Worm (Caenorhabditis elegans) whole organism, young adult: Measurements from ENCODE around the gene Y102E9.5.

Experiments used
- B0035.1 ChIP-seq: sonication (generic microtip); optimal IDR thresholded peaks from 2 replicates; lab custom pipeline; 2016; ENCODE audit warnings: missing genetic modification characterization, mild to moderate bottlenecking, missing compliant biosample characterization, missing genotype, missing genetic modification reagents
- C06A6.2 ChIP-seq: fragments of 200-800 bp; sonication (Bioruptor generic); conservative IDR thresholded peaks from 2 replicates; pipeline ENCODE4 v1.3.6; 2022; ENCODE audit warnings: missing genetic modification characterization, missing compliant biosample characterization
- D2030.7 ChIP-seq: fragments of 200-800 bp; sonication (Bioruptor generic); IDR thresholded peaks from 2 replicates; pipeline ENCODE4 v1.3.6; 2022; ENCODE audit warnings: missing genetic modification reagents, missing genetic modification characterization, missing compliant biosample characterization
- F10E7.11 ChIP-seq: sonication (generic microtip); optimal IDR thresholded peaks from 2 replicates; lab custom pipeline; 2017; ENCODE audit warnings: mild to moderate bottlenecking, missing genetic modification characterization, moderate library complexity, missing compliant biosample characterization
- F23B12.7 ChIP-seq: sonication (generic microtip); optimal IDR thresholded peaks from 2 replicates; lab custom pipeline; 2017; ENCODE audit warnings: missing genetic modification characterization, mild to moderate bottlenecking, missing compliant biosample characterization, antibody characterized with exemption, moderate library complexity; ENCODE audit not compliant: insufficient read depth
- F33H1.4 ChIP-seq: fragments of 200-800 bp; sonication (Bioruptor generic); IDR thresholded peaks from 2 replicates; pipeline ENCODE4 v1.3.6; 2022; ENCODE audit warnings: missing genetic modification reagents, missing genetic modification characterization, missing compliant biosample characterization
- F52B5.7 ChIP-seq: sonication (generic microtip); optimal IDR thresholded peaks from 2 replicates; lab custom pipeline; 2016; ENCODE audit warnings: mild to moderate bottlenecking, missing genetic modification characterization, missing compliant biosample characterization
- F57A8.1 ChIP-seq: fragments of 200-800 bp; sonication (Bioruptor generic); optimal IDR thresholded peaks from 2 replicates; lab custom pipeline; 2018; ENCODE audit warnings: mild to moderate bottlenecking, missing genetic modification characterization, moderate library complexity, missing compliant biosample characterization
- K12H6.12 ChIP-seq: fragments of 200-800 bp; sonication (Bioruptor generic); optimal IDR thresholded peaks from 2 replicates; lab custom pipeline; 2018; ENCODE audit warnings: mild to moderate bottlenecking, missing genetic modification characterization, missing compliant biosample characterization
- T26A5.8 ChIP-seq: sonication (generic microtip); optimal IDR thresholded peaks from 2 replicates; lab custom pipeline; 2016; ENCODE audit warnings: missing genetic modification characterization, missing compliant biosample characterization
- Y56A3A.18 ChIP-seq: fragments of 200-800 bp; sonication (Bioruptor generic); IDR thresholded peaks from 2 replicates; pipeline ENCODE4 v1.3.6; 2022; ENCODE audit warnings: missing genetic modification reagents, missing genetic modification characterization, missing compliant biosample characterization
- ZK185.1 ChIP-seq: sonication (generic microtip); optimal IDR thresholded peaks from 2 replicates; lab custom pipeline; 2016; ENCODE audit warnings: mild to moderate bottlenecking, missing genetic modification characterization, missing compliant biosample characterization; ENCODE audit not compliant: poor library complexity, severe bottlenecking
- athp-1 ChIP-seq: sonication (generic microtip); optimal IDR thresholded peaks from 2 replicates; lab custom pipeline; 2017; ENCODE audit warnings: mild to moderate bottlenecking, missing genetic modification characterization, missing compliant biosample characterization
- attf-5 ChIP-seq: fragments of 200-800 bp; sonication (Bioruptor generic); optimal IDR thresholded peaks from 2 replicates; lab custom pipeline; 2018; ENCODE audit warnings: mild to moderate bottlenecking, missing genetic modification characterization, missing compliant biosample characterization
- cebp-1 ChIP-seq, 2 experiments: fragments of 200-800 bp in 1 of 2; sonication (Bioruptor generic) in 1 of 2; sonication (generic microtip) in 1 of 2; IDR thresholded peaks in 1 of 2; optimal IDR thresholded peaks in 1 of 2; 2 replicates each; pipeline versions ENCODE4 v1.3.6 to Lab custom; 2017 to 2022; ENCODE audit warnings: missing compliant biosample characterization in 2 of 2, missing genetic modification characterization in 2 of 2, mild to moderate bottlenecking in 1 of 2, missing genetic modification reagents in 1 of 2, moderate library complexity in 1 of 2
- ceh-58 ChIP-seq: fragments of 200-800 bp; sonication (Bioruptor generic); IDR thresholded peaks from 2 replicates; pipeline ENCODE4 v1.3.6; 2022; ENCODE audit warnings: missing genetic modification characterization, missing compliant biosample characterization
- ekl-4 ChIP-seq: fragments of 200-800 bp; sonication (Bioruptor generic); IDR thresholded peaks from 2 replicates; pipeline ENCODE4 v1.3.6; 2022; ENCODE audit warnings: missing genetic modification reagents, missing genetic modification characterization, missing compliant biosample characterization
- gei-17 ChIP-seq: fragments of 200-800 bp; sonication (Bioruptor generic); optimal IDR thresholded peaks from 2 replicates; lab custom pipeline; 2018; ENCODE audit warnings: mild to moderate bottlenecking, missing genetic modification characterization, missing compliant biosample characterization
- him-1 ChIP-seq: sonication (generic microtip); optimal IDR thresholded peaks from 2 replicates; lab custom pipeline; 2016; ENCODE audit warnings: missing genotype, missing genetic modification reagents, missing genetic modification characterization, missing compliant biosample characterization
- hmg-1.2 ChIP-seq: fragments of 200-800 bp; sonication (Bioruptor generic); IDR thresholded peaks from 2 replicates; pipeline ENCODE4 v1.3.6; 2022; ENCODE audit warnings: missing genetic modification reagents, missing genetic modification characterization, missing compliant biosample characterization
- hsf-1 ChIP-seq: fragments of 200-800 bp; sonication (Bioruptor generic); IDR thresholded peaks from 2 replicates; pipeline ENCODE4 v1.3.6; 2022; ENCODE audit warnings: missing genetic modification reagents, missing genetic modification characterization, missing compliant biosample characterization
- lin-26 ChIP-seq: fragments of 200-800 bp; sonication (Bioruptor generic); IDR thresholded peaks from 2 replicates; pipeline ENCODE4 v1.3.6; 2022; ENCODE audit warnings: missing genetic modification reagents, missing genetic modification characterization, missing compliant biosample characterization
- lin-40 ChIP-seq: sonication (generic microtip); optimal IDR thresholded peaks from 2 replicates; lab custom pipeline; 2016; ENCODE audit warnings: missing genetic modification characterization, mild to moderate bottlenecking, missing compliant biosample characterization, missing genotype, missing genetic modification reagents
- lir-1 ChIP-seq: fragments of 200-800 bp; sonication (Bioruptor generic); conservative IDR thresholded peaks from 2 replicates; pipeline ENCODE4 v1.3.6; 2022; ENCODE audit warnings: missing genetic modification reagents, missing genetic modification characterization, missing compliant biosample characterization
- mcd-1 ChIP-seq: fragments of 200-800 bp; sonication (Bioruptor generic); IDR thresholded peaks from 2 replicates; pipeline ENCODE4 v1.3.6; 2022; ENCODE audit warnings: missing genetic modification reagents, missing genetic modification characterization, missing compliant biosample characterization
- nfya-2 ChIP-seq: fragments of 200-800 bp; sonication (Bioruptor generic); IDR thresholded peaks from 2 replicates; pipeline ENCODE4 v1.3.6; 2022; ENCODE audit warnings: missing genetic modification reagents, missing genetic modification characterization, missing compliant biosample characterization
- nhr-120 ChIP-seq: fragments of 200-800 bp; sonication (Bioruptor generic); IDR thresholded peaks from 2 replicates; pipeline ENCODE4 v1.3.6; 2022; ENCODE audit warnings: missing genetic modification characterization, missing compliant biosample characterization
- pha-4 ChIP-seq: fragments of 150-350 bp; sonication (generic microtip); optimal IDR thresholded peaks from 2 replicates; lab custom pipeline; 2014; ENCODE audit warnings: missing biosample characterization, missing genetic modification reagents, missing genetic modification characterization
- rec-8 ChIP-seq, 2 experiments: sonication (generic microtip); optimal IDR thresholded peaks; 2 replicates each; lab custom pipeline; 2016; ENCODE audit warnings: mild to moderate bottlenecking in 2 of 2, missing genetic modification characterization in 2 of 2, missing genetic modification reagents in 2 of 2, missing genotype in 2 of 2, missing biosample characterization in 1 of 2, missing compliant biosample characterization in 1 of 2, moderate library complexity in 1 of 2
- repo-1 ChIP-seq: sonication (generic microtip); optimal IDR thresholded peaks from 2 replicates; lab custom pipeline; 2017; ENCODE audit warnings: mild to moderate bottlenecking, missing genetic modification characterization, missing compliant biosample characterization
- sdz-38 ChIP-seq: sonication (generic microtip); optimal IDR thresholded peaks from 2 replicates; lab custom pipeline; 2016; ENCODE audit warnings: missing genotype, missing genetic modification characterization, missing compliant biosample characterization
- snpc-1.1 ChIP-seq: sonication (generic microtip); optimal IDR thresholded peaks from 2 replicates; lab custom pipeline; 2017; ENCODE audit warnings: missing genetic modification characterization, mild to moderate bottlenecking, missing compliant biosample characterization, antibody characterized with exemption, moderate library complexity, missing genotype, missing genetic modification reagents; ENCODE audit not compliant: insufficient read depth
- somi-1 ChIP-seq: fragments of 200-800 bp; sonication (Bioruptor generic); optimal IDR thresholded peaks from 2 replicates; lab custom pipeline; 2018; ENCODE audit warnings: mild to moderate bottlenecking, missing genetic modification characterization, missing compliant biosample characterization
- sptf-2 ChIP-seq: fragments of 200-800 bp; sonication (Bioruptor generic); optimal IDR thresholded peaks from 2 replicates; lab custom pipeline; 2018; ENCODE audit warnings: mild to moderate bottlenecking, missing genetic modification characterization, missing compliant biosample characterization

The Y102E9.5 gene

DNA sequence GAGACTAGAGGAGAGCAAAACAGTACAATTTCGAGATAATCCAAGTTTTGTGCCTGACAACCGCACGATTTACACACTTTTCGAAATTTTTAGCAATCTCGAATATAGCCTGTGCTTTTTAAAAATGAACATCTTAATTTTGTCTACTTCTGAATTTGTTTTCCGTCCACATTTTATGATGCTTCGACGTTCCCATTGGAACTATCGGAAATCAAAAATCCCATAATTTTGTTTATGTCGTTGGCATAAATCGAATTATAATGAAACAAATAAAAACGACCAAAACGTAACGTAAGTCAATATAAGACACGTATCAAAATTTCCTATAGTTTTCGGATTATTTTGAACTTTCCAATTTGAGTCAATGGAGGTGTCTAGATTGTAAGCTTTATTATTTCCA is 6.9 kb upstream of the Y102E9.5 start, which contains the start of gene K07E12.2:
Gene K07E12.2 (plus strand): TSS at position 301 of the 400 bp plus-strand sequence.
- TF ChIP-seq attf-5 (GFP tag; lab: Kevin White, UChicago) (no peak), pha-4 (tag; lab: Kevin White, UChicago) (no peak), rec-8 (tag; optimal IDR thresholded peaks at IDR 0.05; lab: Kevin White, UChicago) (no peak)

DNA sequence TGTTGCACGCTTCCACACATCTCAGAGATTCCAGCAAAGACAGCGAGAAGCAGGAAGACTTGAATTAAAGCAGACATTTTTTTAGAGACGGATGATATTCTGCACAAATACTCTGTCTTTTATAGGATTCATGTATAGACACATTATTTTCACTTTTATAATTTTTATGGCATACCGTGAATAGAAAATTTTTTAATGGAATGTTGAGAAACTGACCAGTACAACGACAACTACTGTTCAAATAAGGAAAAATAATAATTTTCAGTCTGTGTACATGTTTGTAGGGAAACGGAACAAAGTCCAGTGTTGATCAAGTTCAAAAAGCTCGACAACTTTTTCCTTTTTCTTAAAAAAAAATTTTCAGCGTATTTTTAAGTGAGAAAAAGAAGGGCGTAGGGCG is 6.5 kb upstream of the Y102E9.5 start, which contains the start of gene Y102E9.6:
Gene Y102E9.6 (minus strand): TSS at position 101 of the 400 bp plus-strand sequence.
- TF ChIP-seq lin-40 (tag; lab: Kevin White, UChicago) (no peak), lir-1 (GFP tag; lab: Robert Waterston, UW) (no peak), hmg-1.2 (GFP tag; lab: Robert Waterston, UW) (no peak), D2030.7 (no peak), F23B12.7 (tag; lab: Kevin White, UChicago) (no peak)

DNA sequence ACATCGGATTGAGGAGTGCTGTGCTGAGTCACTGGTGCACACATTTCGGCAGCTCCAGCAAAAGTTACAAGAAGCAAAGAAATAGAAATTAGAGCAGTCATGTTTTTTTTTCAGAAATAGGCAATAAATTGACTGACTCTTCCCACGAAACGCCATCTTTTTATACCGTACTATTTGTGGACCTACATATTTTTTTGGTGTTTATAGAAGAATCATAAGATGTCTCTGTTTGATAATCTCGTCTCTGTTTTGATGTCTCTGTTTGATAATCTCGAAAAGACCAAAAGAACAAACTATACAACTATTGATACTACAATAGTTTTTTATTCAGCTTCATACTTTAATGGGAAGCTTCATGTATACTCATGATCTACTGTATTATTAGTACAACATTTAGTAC is 4.3 kb upstream of the Y102E9.5 start, which contains the start of gene Y102E9.3:
Gene Y102E9.3 (minus strand): TSS at position 101 of the 400 bp plus-strand sequence.
- TF ChIP-seq hmg-1.2 (GFP tag; lab: Robert Waterston, UW) (no peak), F52B5.7 (tag; lab: Kevin White, UChicago) (no peak), repo-1 (tag; lab: Kevin White, UChicago) (no peak), K12H6.12 (tag; lab: Kevin White, UChicago) (no peak), sdz-38 (tag; lab: Kevin White, UChicago) (no peak), F33H1.4 (GFP tag; lab: Robert Waterston, UW) (no peak), hsf-1 (GFP tag; lab: Robert Waterston, UW) (no peak), lin-26 (GFP tag; lab: Robert Waterston, UW) (no peak), B0035.1 (tag; lab: Kevin White, UChicago) (no peak), gei-17 (no peak), sptf-2 (GFP tag; lab: Kevin White, UChicago) (no peak), him-1 (tag; lab: Kevin White, UChicago) (no peak), nhr-120 (no peak), C06A6.2 (no peak), somi-1 (GFP tag; lab: Kevin White, UChicago) (no peak), lin-40 (tag; lab: Kevin White, UChicago) (no peak), ZK185.1 (tag; lab: Kevin White, UChicago) (no peak), snpc-1.1 (tag; lab: Kevin White, UChicago) (no peak), cebp-1 (GFP tag; IDR thresholded peaks at IDR 0.05; lab: Robert Waterston, UW) (no peak), cebp-1 (tag; optimal IDR thresholded peaks at IDR 0.05; lab: Kevin White, UChicago) (no peak), athp-1 (tag; lab: Kevin White, UChicago) (no peak)

DNA sequence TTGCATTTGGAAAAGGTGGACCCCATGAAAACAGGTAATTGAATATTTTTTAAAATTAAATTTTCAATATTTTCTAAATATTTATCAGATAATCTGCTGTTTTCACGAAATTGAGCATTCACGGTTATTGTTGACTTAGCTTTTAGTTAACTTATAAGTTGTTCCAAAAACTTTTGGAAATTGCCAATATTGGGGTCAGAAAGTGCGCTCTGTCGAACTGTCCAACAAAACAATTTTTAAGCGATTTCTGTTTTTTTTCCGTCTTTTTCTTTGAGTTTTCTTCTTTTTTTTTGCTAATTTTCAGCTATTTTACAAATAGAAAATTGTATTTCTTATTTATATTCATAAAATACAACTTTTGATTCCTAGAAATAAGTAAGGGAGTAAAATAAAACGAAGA is 1.2 kb upstream of the Y102E9.5 start:
- TF ChIP-seq mcd-1 (GFP tag; lab: Robert Waterston, UW), result 0 out of 2 replicates have a peak, but pooled peaks have one; percentile 15
- TF ChIP-seq nfya-2 (GFP tag; lab: Robert Waterston, UW), result no peak

DNA sequence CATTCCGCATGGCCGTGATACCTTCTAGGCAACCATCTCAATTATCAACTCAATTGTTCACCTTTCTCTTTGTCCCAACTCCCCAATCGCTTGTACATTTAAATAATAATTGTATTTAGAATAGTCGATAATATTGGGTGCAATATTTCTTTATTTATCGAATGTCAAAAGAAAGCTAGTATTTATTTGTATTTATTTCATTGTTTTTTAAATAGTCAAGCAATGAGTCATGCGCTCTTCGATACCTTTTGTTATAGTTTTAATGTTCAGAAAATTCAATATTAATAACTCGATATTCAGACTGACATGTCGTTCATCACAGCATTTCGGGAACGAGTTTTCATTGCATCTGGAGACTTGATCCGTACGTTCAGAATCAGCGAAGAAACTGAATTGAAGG is 4.6 kb downstream of the Y102E9.5 start, which contains the start of gene wdr-4:
Gene wdr-4 (plus strand): TSS at position 301 of the 400 bp plus-strand sequence.
- TF ChIP-seq T26A5.8, result no peak
- TF ChIP-seq F57A8.1 (GFP tag; lab: Kevin White, UChicago), result no peak
- no peak for TF ChIP-seq Y56A3A.18 (GFP tag; lab: Robert Waterston, UW)
- no peak for TF ChIP-seq ekl-4 (GFP tag; lab: Robert Waterston, UW)
- TF ChIP-seq ceh-58 (GFP tag; lab: Robert Waterston, UW), result no peak
- no peak for TF ChIP-seq F10E7.11
- no peak for TF ChIP-seq him-1 (tag; lab: Kevin White, UChicago)
